Worm (Caenorhabditis elegans) whole organism, L4 larva: ENCODE results near the gene ifa-3.
"Not testable (repeated sequence)": the region's sequence is repeated elsewhere in the genome, so short reads cannot be mapped to it uniquely, and the experiment has no call there.

ENCODE experiments used
- D1046.2 ChIP-seq: fragments of 200-800 bp; sonication (Bioruptor generic); IDR thresholded peaks from 2 replicates; pipeline ENCODE4 v1.3.6; 2022; ENCODE audit warnings: missing genetic modification characterization, missing compliant biosample characterization
- F10B5.3 ChIP-seq: sonication (generic microtip); optimal IDR thresholded peaks from 2 replicates; lab custom pipeline; 2016; ENCODE audit warnings: mild to moderate bottlenecking, missing genetic modification characterization, missing compliant biosample characterization
- F37D6.2 ChIP-seq: sonication (generic microtip); optimal IDR thresholded peaks from 2 replicates; lab custom pipeline; 2016; ENCODE audit warnings: mild to moderate bottlenecking, missing genetic modification characterization, missing compliant biosample characterization
- R02D3.7 ChIP-seq: fragments of 150-350 bp; sonication (generic microtip); optimal IDR thresholded peaks from 3 replicates; lab custom pipeline; 2014; ENCODE audit warnings: missing biosample characterization, missing genetic modification characterization
- Y48G9A.11 ChIP-seq: fragments of 200-800 bp; sonication (Bioruptor generic); IDR thresholded peaks from 2 replicates; pipeline ENCODE4 v1.3.6; 2022; ENCODE audit warnings: missing genetic modification reagents, missing genetic modification characterization, missing compliant biosample characterization
- Y5F2A.4 ChIP-seq: fragments of 200-800 bp; sonication (Bioruptor generic); optimal IDR thresholded peaks from 2 replicates; lab custom pipeline; 2018; ENCODE audit warnings: mild to moderate bottlenecking, missing genetic modification characterization, missing compliant biosample characterization
- aha-1 ChIP-seq: fragments of 150-350 bp; peaks from one replicate; lab custom pipeline; 2014; ENCODE audit warnings: missing biosample characterization, missing genetic modification characterization
- arid-1 ChIP-seq: fragments of 200-800 bp; sonication (Bioruptor generic); conservative IDR thresholded peaks from 2 replicates; pipeline ENCODE4 v1.3.6; 2022; ENCODE audit warnings: missing genetic modification reagents, missing genetic modification characterization, missing compliant biosample characterization
- ceh-44 ChIP-seq: fragments of 200-800 bp; sonication (Bioruptor generic); IDR thresholded peaks from 2 replicates; pipeline ENCODE4 v1.3.6; 2022; ENCODE audit warnings: missing genetic modification reagents, missing genetic modification characterization, missing compliant biosample characterization
- daf-16 ChIP-seq, 3 experiments: sonication (generic microtip); optimal IDR thresholded peaks; 2 replicates each; lab custom pipeline; 2016 to 2017; ENCODE audit warnings: missing genetic modification characterization in 3 of 3, missing genetic modification reagents in 3 of 3, mild to moderate bottlenecking in 2 of 3, missing compliant biosample characterization in 2 of 3, missing biosample characterization in 1 of 3, moderate library complexity in 1 of 3
- dmd-6 ChIP-seq: fragments of 200-800 bp; sonication (Bioruptor generic); IDR thresholded peaks from 2 replicates; pipeline ENCODE4 v1.3.6; 2022; ENCODE audit warnings: missing genetic modification reagents, missing genetic modification characterization, missing compliant biosample characterization
- dmd-8 ChIP-seq: fragments of 200-800 bp; sonication (Bioruptor generic); IDR thresholded peaks from 2 replicates; pipeline ENCODE4 v1.3.6; 2022; ENCODE audit warnings: missing genetic modification characterization, missing compliant biosample characterization
- dpl-1 ChIP-seq: fragments of 150-350 bp; optimal IDR thresholded peaks from 2 replicates; lab custom pipeline; 2014; ENCODE audit warnings: missing biosample characterization, missing genetic modification reagents, missing genetic modification characterization
- dve-1 ChIP-seq: sonication (generic microtip); optimal IDR thresholded peaks from 2 replicates; lab custom pipeline; 2017; ENCODE audit warnings: antibody characterized with exemption, mild to moderate bottlenecking, missing genetic modification characterization, missing compliant biosample characterization; ENCODE audit not compliant: insufficient read depth
- egl-43 ChIP-seq: fragments of 200-800 bp; sonication (Bioruptor generic); IDR thresholded peaks from 2 replicates; pipeline ENCODE4 v1.3.6; 2022; ENCODE audit warnings: missing genetic modification reagents, missing genetic modification characterization, missing compliant biosample characterization
- hlh-30 ChIP-seq: sonication (generic microtip); optimal IDR thresholded peaks from 2 replicates; lab custom pipeline; 2017; ENCODE audit warnings: antibody characterized with exemption, mild to moderate bottlenecking, missing genetic modification characterization, missing compliant biosample characterization; ENCODE audit not compliant: insufficient read depth
- lin-29 ChIP-seq: fragments of 200-800 bp; sonication (Bioruptor generic); IDR thresholded peaks from 2 replicates; pipeline ENCODE4 v1.3.6; 2022; ENCODE audit warnings: missing genetic modification reagents, missing genetic modification characterization, missing compliant biosample characterization
- lin-38 ChIP-seq: fragments of 200-800 bp; sonication (Bioruptor generic); IDR thresholded peaks from 2 replicates; pipeline ENCODE4 v1.3.6; 2022; ENCODE audit warnings: missing genetic modification reagents, missing genetic modification characterization, missing compliant biosample characterization
- lin-39 ChIP-seq: fragments of 150-350 bp; optimal IDR thresholded peaks from 2 replicates; lab custom pipeline; 2014; ENCODE audit warnings: missing biosample characterization, missing genetic modification reagents, missing genetic modification characterization
- madf-5 ChIP-seq, 2 experiments: fragments of 200-800 bp; sonication (Bioruptor generic); IDR thresholded peaks; 2 replicates each; pipeline ENCODE4 v1.3.6; 2022; ENCODE audit warnings: missing compliant biosample characterization in 2 of 2, missing genetic modification characterization in 2 of 2
- madf-9 ChIP-seq: fragments of 200-800 bp; sonication (Bioruptor generic); conservative IDR thresholded peaks from 2 replicates; pipeline ENCODE4 v1.3.6; 2022; ENCODE audit warnings: missing genetic modification reagents, missing genetic modification characterization, missing compliant biosample characterization
- mdt-29 ChIP-seq: fragments of 200-800 bp; sonication (Bioruptor generic); IDR thresholded peaks from 2 replicates; pipeline ENCODE4 v1.3.6; 2022; ENCODE audit warnings: missing genetic modification reagents, missing genetic modification characterization, missing compliant biosample characterization
- mep-1 ChIP-seq: fragments of 150-350 bp; sonication (generic microtip); optimal IDR thresholded peaks from 3 replicates; lab custom pipeline; 2014; ENCODE audit warnings: missing biosample characterization, missing genetic modification characterization
- mes-2 ChIP-seq: sonication (generic microtip); optimal IDR thresholded peaks from 2 replicates; lab custom pipeline; 2016; ENCODE audit warnings: missing genotype, mild to moderate bottlenecking, missing genetic modification characterization, missing compliant biosample characterization; ENCODE audit not compliant: poor library complexity, severe bottlenecking
- nhr-11 ChIP-seq: fragments of 150-350 bp; optimal IDR thresholded peaks from 2 replicates; lab custom pipeline; 2014; ENCODE audit warnings: missing biosample characterization, missing genetic modification characterization
- nhr-237 ChIP-seq: sonication (generic microtip); optimal IDR thresholded peaks from 2 replicates; lab custom pipeline; 2017; ENCODE audit warnings: missing biosample characterization, missing genetic modification characterization
- pha-4 ChIP-seq, 2 experiments: fragments of 150-350 bp in 1 of 2; fragments of 200-800 bp in 1 of 2; sonication (Bioruptor generic) in 1 of 2; IDR thresholded peaks in 1 of 2; optimal IDR thresholded peaks in 1 of 2; 2 replicates each; pipeline versions ENCODE4 v1.3.6 to Lab custom; 2014 to 2022; ENCODE audit warnings: missing genetic modification characterization in 2 of 2, missing genetic modification reagents in 2 of 2, missing biosample characterization in 1 of 2, missing compliant biosample characterization in 1 of 2
- snpc-1.2 ChIP-seq: fragments of 200-800 bp; sonication (Bioruptor generic); IDR thresholded peaks from 2 replicates; pipeline ENCODE4 v1.3.6; 2022; ENCODE audit warnings: missing genetic modification reagents, missing genetic modification characterization, missing compliant biosample characterization
- unc-62 ChIP-seq, 3 experiments: fragments of 150-350 bp in 1 of 3; sonication (generic microtip); optimal IDR thresholded peaks in 2 of 3; peaks in 1 of 3; 1 replicate in 1 of 3; 2 replicates in 2 of 3; lab custom pipeline; 2014 to 2017; ENCODE audit warnings: missing biosample characterization in 3 of 3, missing genetic modification characterization in 3 of 3, missing genetic modification reagents in 3 of 3, missing genotype in 1 of 3
- vab-7 ChIP-seq: fragments of 200-800 bp; sonication (Bioruptor generic); IDR thresholded peaks from 2 replicates; pipeline ENCODE4 v1.3.6; 2022; ENCODE audit warnings: missing genetic modification reagents, missing genetic modification characterization, missing compliant biosample characterization
- zag-1 ChIP-seq: fragments of 150-350 bp; optimal IDR thresholded peaks from 2 replicates; lab custom pipeline; 2014; ENCODE audit warnings: missing biosample characterization, missing genetic modification characterization
- zfp-2 ChIP-seq: sonication (generic microtip); optimal IDR thresholded peaks from 2 replicates; lab custom pipeline; 2016; ENCODE audit warnings: mild to moderate bottlenecking, missing genetic modification characterization, missing compliant biosample characterization
- zfp-3 ChIP-seq: fragments of 200-800 bp; sonication (Bioruptor generic); conservative IDR thresholded peaks from 2 replicates; pipeline ENCODE4 v1.3.6; 2022; ENCODE audit warnings: missing genetic modification reagents, missing genetic modification characterization, missing compliant biosample characterization
- zip-2 ChIP-seq: fragments of 150-350 bp; optimal IDR thresholded peaks from 2 replicates; lab custom pipeline; 2014; ENCODE audit warnings: missing biosample characterization, missing genetic modification characterization

The ifa-3 gene

DNA sequence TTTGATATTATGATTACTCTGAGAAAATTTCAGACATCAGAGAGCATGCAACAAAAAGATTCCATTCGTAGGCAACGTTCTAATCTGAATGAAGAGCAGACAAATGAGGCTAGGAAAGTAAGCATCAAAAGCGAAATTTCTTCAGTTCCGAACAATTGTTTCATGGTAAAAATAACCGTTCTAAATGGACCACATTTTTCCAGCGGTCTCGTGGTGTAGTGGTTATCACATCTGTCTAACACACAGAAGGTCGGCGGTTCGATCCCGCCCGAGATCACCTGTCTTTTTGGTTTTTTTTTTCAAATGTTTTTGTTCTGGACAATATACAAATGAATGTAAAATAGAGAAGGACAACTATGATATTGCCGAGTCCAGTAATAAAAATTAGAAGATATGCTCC lies 30.0 kb upstream of the ifa-3 start, which contains the start of gene twk-21:
twk-21 (plus strand) TSS at position 34 of the 400 bp plus-strand sequence.
- TF ChIP-seq lin-29 (GFP tag; lab: Robert Waterston, UW) (no peak), pha-4 (GFP tag; IDR thresholded peaks at IDR 0.05; lab: Robert Waterston, UW) (peak; percentile 11; the same call in 1 of the 2 replicates), pha-4 (tag; optimal IDR thresholded peaks at IDR 0.05; lab: Kevin White, UChicago) (no peak), zip-2 (no peak), zag-1 (tag; lab: Kevin White, UChicago) (no peak), hlh-30 (tag; lab: Kevin White, UChicago) (peak; percentile 3), mes-2 (tag; lab: Kevin White, UChicago) (no peak), dmd-6 (GFP tag; lab: Robert Waterston, UW) (0 out of 2 replicates have a peak, but pooled peaks have one; percentile 17), madf-9 (GFP tag; lab: Robert Waterston, UW) (0 out of 2 replicates have a peak, but pooled peaks have one; percentile 9), lin-39 (tag; lab: Kevin White, UChicago) (no peak), R02D3.7 (tag; lab: Kevin White, UChicago) (no peak), dpl-1 (GFP tag; lab: Kevin White, UChicago) (no peak), arid-1 (no peak), F10B5.3 (tag; lab: Kevin White, UChicago) (no peak), nhr-11 (tag; lab: Kevin White, UChicago) (no peak), nhr-237 (tag; lab: Kevin White, UChicago) (no peak), mep-1 (tag; lab: Kevin White, UChicago) (no peak), madf-5 (GFP tag; IDR thresholded peaks at IDR 0.05; lab: Robert Waterston, UW) (peak in 1 of 2 experiments; percentile 70; a peak in 1 of 4 replicates), egl-43 (peak; percentile 24; the same call in 1 of the 2 replicates), zfp-2 (tag; lab: Kevin White, UChicago) (no peak), mdt-29 (GFP tag; lab: Robert Waterston, UW) (0 out of 2 replicates have a peak, but pooled peaks have one; percentile 13), lin-38 (peak; percentile 27), aha-1 (peak; percentile 70), F37D6.2 (tag; lab: Kevin White, UChicago) (no peak), daf-16 (GFP tag; optimal IDR thresholded peaks at IDR 0.05; lab: Kevin White, UChicago) (no peak), daf-16 (tag; optimal IDR thresholded peaks at IDR 0.05; lab: Kevin White, UChicago) (no peak), Y5F2A.4 (GFP tag; lab: Kevin White, UChicago) (no peak)

DNA sequence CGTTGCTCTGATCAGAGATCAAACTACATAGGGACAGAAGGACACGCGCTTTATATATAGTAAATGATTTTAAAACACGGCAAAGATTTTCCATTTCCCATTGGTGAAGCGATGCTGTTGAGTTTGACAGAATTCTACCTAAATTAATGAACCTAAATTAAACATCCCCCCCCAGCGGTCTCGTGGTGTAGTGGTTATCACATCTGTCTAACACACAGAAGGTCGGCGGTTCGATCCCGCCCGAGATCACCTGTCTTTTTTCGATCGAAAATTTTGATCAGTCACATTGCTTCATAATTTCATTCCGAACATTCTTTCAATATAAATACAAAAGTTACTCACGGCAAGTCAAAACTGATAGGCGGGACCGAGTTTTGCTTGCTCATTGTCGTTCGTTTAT lies 29.3 kb upstream of the ifa-3 start:
- TF ChIP-seq daf-16 (GFP tag; optimal IDR thresholded peaks at IDR 0.05; lab: Kevin White, UChicago); unc-62 (tag; optimal IDR thresholded peaks at IDR 0.05; lab: Kevin White, UChicago): not testable (repeated sequence)
- TF ChIP-seq daf-16 (tag; optimal IDR thresholded peaks at IDR 0.05; lab: Kevin White, UChicago) = peak; percentile 30
- TF ChIP-seq hlh-30 (tag; lab: Kevin White, UChicago) = peak; percentile 77
- TF ChIP-seq dmd-8 (GFP tag; lab: Robert Waterston, UW) = 0 out of 2 replicates have a peak, but pooled peaks have one; percentile 50
- TF ChIP-seq dve-1 (tag; lab: Kevin White, UChicago) = peak; percentile 27
- peak; percentile 48; the same call in 1 of the 2 replicates for TF ChIP-seq snpc-1.2 (GFP tag; lab: Robert Waterston, UW)
- peak; percentile 33; the same call in 1 of the 2 replicates for TF ChIP-seq dmd-6 (GFP tag; lab: Robert Waterston, UW)
- 0 out of 2 replicates have a peak, but pooled peaks have one; percentile 26 for TF ChIP-seq D1046.2 (GFP tag; lab: Robert Waterston, UW)
- peak; percentile 25; the same call in 1 of the 2 replicates for TF ChIP-seq lin-38
- TF ChIP-seq unc-62 (GFP tag; optimal IDR thresholded peaks at IDR 0.05 in 1 of 2; lab: Kevin White, UChicago) = peak in 1 of 2 experiments; percentile 15
- peak; percentile 46 for TF ChIP-seq mes-2 (tag; lab: Kevin White, UChicago)
- TF ChIP-seq Y48G9A.11 (GFP tag; lab: Robert Waterston, UW) = peak; percentile 12; the same call in 1 of the 2 replicates
- peak; percentile 58; the same call in 1 of the 2 replicates for TF ChIP-seq ceh-44 (GFP tag; lab: Robert Waterston, UW)
- TF ChIP-seq zfp-3 (GFP tag; lab: Robert Waterston, UW) = 0 out of 2 replicates have a peak, but pooled peaks have one; percentile 39
- peak; percentile 41; the same call in 1 of the 2 replicates for TF ChIP-seq vab-7 (GFP tag; lab: Robert Waterston, UW)
